Fruit fly (Drosophila melanogaster): ENCODE measurements around the gene CG5194.

DNA sequence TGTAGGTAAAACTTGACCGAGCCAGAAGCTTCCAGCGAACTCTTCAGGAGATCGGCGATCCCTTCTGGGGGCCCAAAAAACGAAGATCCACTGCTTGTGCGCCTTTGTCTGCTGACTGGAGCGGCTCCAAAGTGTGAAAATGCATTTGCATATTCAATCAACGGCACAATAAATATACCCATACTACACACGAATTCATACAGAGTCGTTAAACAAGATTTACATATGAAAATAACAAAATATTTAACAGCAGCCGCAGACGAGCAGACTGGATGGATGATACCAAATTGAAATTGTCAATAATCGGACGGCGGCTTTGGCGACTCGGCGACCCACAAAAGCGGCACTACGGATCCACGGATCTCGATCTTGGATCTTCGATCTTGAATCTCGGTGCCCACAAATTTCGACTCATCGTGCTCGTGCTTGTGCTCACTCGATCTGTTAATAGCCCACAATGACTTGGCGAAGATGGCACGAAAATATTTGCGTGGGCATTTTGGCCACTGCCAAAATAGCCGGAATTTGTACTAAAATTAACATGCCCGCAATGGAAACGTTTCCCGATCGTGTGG lies 17.6 kb upstream of the CG5194 start:
- TF ChIP-seq psq (GFP tag; optimal IDR thresholded peaks at IDR 0.05), result no peak
- TF ChIP-seq lbe (GFP tag; optimal IDR thresholded peaks at IDR 0.05), result no peak
- no peak for TF ChIP-seq CG2199 (GFP tag; IDR thresholded peaks at IDR 0.05)
- TF ChIP-seq CG15601 (tag; optimal IDR thresholded peaks at IDR 0.05), result no peak
- no peak for TF ChIP-seq ato (GFP tag; IDR thresholded peaks at IDR 0.05; ENCODE audit: partially characterized antibody)

Data from whole organism, embryonic.